Worm (Caenorhabditis elegans) whole organism, early embryonic: ENCODE data around the gene F20D1.3.

Experiments
- B0310.2 ChIP-seq: sonication (generic microtip); optimal IDR thresholded peaks from 2 replicates; lab custom pipeline; 2016; ENCODE audit warnings: mild to moderate bottlenecking, missing genetic modification characterization, missing compliant biosample characterization
- F13C5.2 ChIP-seq: sonication (generic microtip); optimal IDR thresholded peaks from 2 replicates; lab custom pipeline; 2017; ENCODE audit warnings: mild to moderate bottlenecking, missing genetic modification characterization, inconsistent platforms, missing compliant biosample characterization
- aly-1 ChIP-seq: sonication (generic microtip); optimal IDR thresholded peaks from 2 replicates; lab custom pipeline; 2016; ENCODE audit warnings: missing genetic modification characterization, missing compliant biosample characterization
- ama-1 ChIP-seq: fragments of 150-350 bp; optimal IDR thresholded peaks from 2 replicates; lab custom pipeline; 2014
- ceh-13 ChIP-seq: fragments of 200-800 bp; sonication (Bioruptor generic); optimal IDR thresholded peaks from 2 replicates; lab custom pipeline; 2018; ENCODE audit warnings: mild to moderate bottlenecking, missing genetic modification characterization, missing compliant biosample characterization
- ceh-36 ChIP-seq: sonication (generic microtip); optimal IDR thresholded peaks from 2 replicates; lab custom pipeline; 2016; ENCODE audit warnings: missing genetic modification characterization, inconsistent platforms, missing compliant biosample characterization
- ets-7 ChIP-seq: sonication (generic microtip); optimal IDR thresholded peaks from 2 replicates; lab custom pipeline; 2016; ENCODE audit warnings: missing genotype, missing genetic modification characterization, missing compliant biosample characterization
- flt-1 ChIP-seq: fragments of 200-800 bp; sonication (Bioruptor generic); IDR thresholded peaks from 2 replicates; pipeline ENCODE4 v1.3.6; 2022; ENCODE audit warnings: missing genetic modification characterization, missing compliant biosample characterization
- hmbx-1 ChIP-seq: sonication (generic microtip); optimal IDR thresholded peaks from 2 replicates; lab custom pipeline; 2016; ENCODE audit warnings: mild to moderate bottlenecking, missing genetic modification characterization, missing compliant biosample characterization
- hmg-4 ChIP-seq: fragments of 200-800 bp; sonication (Bioruptor generic); optimal IDR thresholded peaks from 2 replicates; lab custom pipeline; 2018; ENCODE audit warnings: mild to moderate bottlenecking, missing genetic modification characterization, missing compliant biosample characterization
- hnd-1 ChIP-seq: sonication (generic microtip); optimal IDR thresholded peaks from 2 replicates; lab custom pipeline; 2016; ENCODE audit warnings: missing genetic modification characterization, missing compliant biosample characterization
- pes-1 ChIP-seq: fragments of 200-800 bp; sonication (Bioruptor generic); IDR thresholded peaks from 2 replicates; pipeline ENCODE4 v1.3.6; 2022; ENCODE audit warnings: missing genetic modification reagents, missing genetic modification characterization, missing compliant biosample characterization
- scrt-1 ChIP-seq: fragments of 200-800 bp; sonication (Bioruptor generic); IDR thresholded peaks from 2 replicates; pipeline ENCODE4 v1.3.6; 2022; ENCODE audit warnings: missing genetic modification characterization, missing compliant biosample characterization
- sea-1 ChIP-seq: fragments of 200-800 bp; sonication (Bioruptor generic); conservative IDR thresholded peaks from 2 replicates; pipeline ENCODE4 v1.3.6; 2022; ENCODE audit warnings: missing genetic modification characterization, missing compliant biosample characterization
- tbx-11 ChIP-seq: fragments of 200-800 bp; sonication (Bioruptor generic); IDR thresholded peaks from 2 replicates; pipeline ENCODE4 v1.3.6; 2022; ENCODE audit warnings: missing genetic modification characterization, missing compliant biosample characterization
- tbx-37 ChIP-seq: fragments of 200-800 bp; sonication (Bioruptor generic); conservative IDR thresholded peaks from 2 replicates; pipeline ENCODE4 v1.3.6; 2022; ENCODE audit warnings: missing genetic modification reagents, missing genetic modification characterization, missing compliant biosample characterization
- tra-4 ChIP-seq: sonication (generic microtip); optimal IDR thresholded peaks from 2 replicates; lab custom pipeline; 2017; ENCODE audit warnings: missing genetic modification characterization, missing compliant biosample characterization

Gene F20D1.3

DNA sequence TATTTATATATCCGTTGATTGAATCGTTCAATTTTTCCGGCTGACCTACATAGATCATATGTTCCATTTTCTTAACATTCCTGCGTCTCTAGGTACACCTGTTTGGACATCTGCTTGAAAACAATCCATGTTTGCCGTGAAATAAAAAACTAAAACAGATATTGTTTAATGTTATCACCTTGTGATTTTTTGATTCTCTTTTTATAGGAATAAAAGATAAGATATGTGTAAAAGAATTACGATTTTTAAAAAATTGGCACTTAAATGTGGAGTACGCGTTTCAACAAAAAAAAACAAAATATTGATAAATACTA is 28.6 kb upstream of the F20D1.3 start:
- no peak for TF ChIP-seq scrt-1 (GFP tag; lab: Robert Waterston, UW)
- no peak for TF ChIP-seq B0310.2 (tag; lab: Kevin White, UChicago)
- TF ChIP-seq sea-1, result no peak
- TF ChIP-seq aly-1 (tag; lab: Kevin White, UChicago), result no peak
- TF ChIP-seq ceh-13 (GFP tag; lab: Kevin White, UChicago), result no peak
- TF ChIP-seq ama-1 (lab: Kevin White, UChicago), result no peak
- no peak for TF ChIP-seq hmg-4 (GFP tag; lab: Kevin White, UChicago)
- TF ChIP-seq hmbx-1 (tag; lab: Kevin White, UChicago), result no peak
- TF ChIP-seq tbx-11 (GFP tag; lab: Robert Waterston, UW), result no peak
- no peak for TF ChIP-seq F13C5.2 (tag; lab: Kevin White, UChicago)
- no peak for TF ChIP-seq ceh-36 (tag; lab: Kevin White, UChicago)

DNA sequence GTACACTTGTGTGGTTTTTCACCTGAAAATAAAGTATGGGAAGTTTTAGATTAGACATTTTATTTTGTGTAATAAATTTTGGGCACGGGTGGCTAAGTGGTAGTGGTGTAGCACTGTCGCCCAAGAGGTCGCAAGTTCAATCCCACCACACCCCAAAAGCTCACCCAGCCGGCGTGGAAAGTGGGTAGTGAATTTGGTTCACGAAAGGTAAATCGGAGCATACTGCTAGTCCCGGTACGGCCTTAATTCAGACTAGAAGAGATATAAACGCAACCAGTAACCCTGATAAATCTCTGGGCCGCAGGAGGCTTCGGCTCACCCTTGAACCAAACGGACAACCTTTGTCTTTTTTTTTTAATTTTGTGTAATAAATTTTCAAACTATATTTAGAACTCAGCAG is 24.1 kb upstream of the F20D1.3 start:
- TF ChIP-seq B0310.2 (tag; lab: Kevin White, UChicago) (no peak), F13C5.2 (tag; lab: Kevin White, UChicago) (no peak), flt-1 (GFP tag; lab: Robert Waterston, UW) (no peak), scrt-1 (GFP tag; lab: Robert Waterston, UW) (no peak), ceh-13 (GFP tag; lab: Kevin White, UChicago) (no peak)

DNA sequence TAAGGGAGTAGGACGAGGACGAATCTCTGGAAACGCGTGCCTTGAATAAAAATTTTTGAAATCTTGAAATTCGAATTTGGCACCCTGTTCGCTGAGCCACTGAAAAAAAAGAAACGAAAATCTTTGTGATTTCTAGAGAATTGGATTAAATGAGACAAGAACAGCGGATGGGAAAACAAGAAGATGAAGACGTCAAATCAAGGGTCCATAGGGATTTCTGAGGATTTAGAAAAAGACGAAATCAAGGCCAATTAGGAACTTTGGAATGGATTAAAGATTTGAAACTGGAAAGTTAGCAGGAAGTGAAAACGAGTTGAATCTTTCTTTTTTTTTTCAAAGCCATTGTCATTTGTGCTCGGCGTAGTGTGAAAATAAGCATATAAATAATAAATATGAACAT is 21.4 kb upstream of the F20D1.3 start, which contains the start of gene pag-3:
Gene pag-3, minus strand, starts transcription at position 101 of the 400 bp plus-strand sequence.
- TF ChIP-seq tbx-11 (GFP tag; lab: Robert Waterston, UW) (no peak), hnd-1 (tag; lab: Kevin White, UChicago) (no peak), B0310.2 (tag; lab: Kevin White, UChicago) (no peak), flt-1 (GFP tag; lab: Robert Waterston, UW) (no peak), tbx-37 (no peak), tra-4 (no peak), F13C5.2 (tag; lab: Kevin White, UChicago) (no peak), ets-7 (tag; lab: Kevin White, UChicago) (no peak), scrt-1 (GFP tag; lab: Robert Waterston, UW) (no peak), ceh-36 (tag; lab: Kevin White, UChicago) (no peak), ama-1 (lab: Kevin White, UChicago) (no peak), pes-1 (GFP tag; lab: Robert Waterston, UW) (no peak), ceh-13 (GFP tag; lab: Kevin White, UChicago) (no peak), hmbx-1 (tag; lab: Kevin White, UChicago) (no peak)

DNA sequence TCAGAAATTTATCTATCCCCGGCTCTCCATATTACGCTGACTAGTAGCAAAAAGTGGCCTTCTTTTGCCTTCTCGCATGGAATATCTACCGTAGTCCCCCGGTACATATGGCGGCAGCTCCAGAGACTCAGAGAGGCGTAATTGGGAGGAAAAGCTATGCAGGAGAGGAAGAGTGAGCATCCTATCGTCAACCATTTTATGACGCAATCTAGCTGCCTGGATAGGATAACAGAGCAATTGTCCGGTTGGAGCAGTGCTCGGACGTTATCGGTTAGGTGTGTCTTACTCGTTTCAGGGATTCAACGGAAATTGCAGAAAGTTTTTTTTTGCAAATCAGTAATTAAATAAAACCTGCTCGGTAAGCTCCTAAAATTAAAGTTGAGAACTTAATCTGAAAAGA is 18.7 kb upstream of the F20D1.3 start:
- TF ChIP-seq B0310.2 (tag; lab: Kevin White, UChicago) (no peak), tbx-37 (no peak), ceh-36 (tag; lab: Kevin White, UChicago) (no peak), flt-1 (GFP tag; lab: Robert Waterston, UW) (no peak), hnd-1 (tag; lab: Kevin White, UChicago) (no peak), pes-1 (GFP tag; lab: Robert Waterston, UW) (no peak)

DNA sequence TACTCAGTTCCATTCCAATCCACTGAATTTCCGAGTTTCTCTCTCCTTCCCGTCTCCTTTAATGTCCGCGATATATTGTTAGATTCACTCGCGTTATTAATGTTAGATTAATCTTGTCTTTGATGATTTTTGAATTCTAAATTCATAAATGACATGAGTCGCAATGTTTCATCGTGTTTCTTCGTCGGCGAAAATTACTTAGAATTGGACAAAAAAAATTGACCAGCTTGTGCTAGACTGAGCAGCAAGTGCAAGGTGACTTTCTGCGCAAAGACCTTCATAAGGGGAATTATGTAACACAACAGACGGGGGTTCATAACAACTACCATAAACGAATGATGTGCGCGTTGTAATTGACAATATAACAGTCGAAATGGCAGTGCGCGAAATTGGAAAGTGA is 17.5 kb upstream of the F20D1.3 start:
- TF ChIP-seq ama-1 (lab: Kevin White, UChicago), result no peak
- TF ChIP-seq B0310.2 (tag; lab: Kevin White, UChicago), result no peak
- TF ChIP-seq hmg-4 (GFP tag; lab: Kevin White, UChicago), result no peak
- TF ChIP-seq tbx-11 (GFP tag; lab: Robert Waterston, UW), result no peak
- no peak for TF ChIP-seq F13C5.2 (tag; lab: Kevin White, UChicago)
- TF ChIP-seq aly-1 (tag; lab: Kevin White, UChicago), result no peak
- no peak for TF ChIP-seq flt-1 (GFP tag; lab: Robert Waterston, UW)
- TF ChIP-seq pes-1 (GFP tag; lab: Robert Waterston, UW), result no peak
- no peak for TF ChIP-seq ceh-36 (tag; lab: Kevin White, UChicago)
- no peak for TF ChIP-seq sea-1
- TF ChIP-seq hmbx-1 (tag; lab: Kevin White, UChicago), result no peak
- no peak for TF ChIP-seq hnd-1 (tag; lab: Kevin White, UChicago)
- no peak for TF ChIP-seq tra-4
- TF ChIP-seq scrt-1 (GFP tag; lab: Robert Waterston, UW), result no peak
- no peak for TF ChIP-seq ceh-13 (GFP tag; lab: Kevin White, UChicago)
- TF ChIP-seq ets-7 (tag; lab: Kevin White, UChicago), result no peak
- TF ChIP-seq tbx-37, result no peak

DNA sequence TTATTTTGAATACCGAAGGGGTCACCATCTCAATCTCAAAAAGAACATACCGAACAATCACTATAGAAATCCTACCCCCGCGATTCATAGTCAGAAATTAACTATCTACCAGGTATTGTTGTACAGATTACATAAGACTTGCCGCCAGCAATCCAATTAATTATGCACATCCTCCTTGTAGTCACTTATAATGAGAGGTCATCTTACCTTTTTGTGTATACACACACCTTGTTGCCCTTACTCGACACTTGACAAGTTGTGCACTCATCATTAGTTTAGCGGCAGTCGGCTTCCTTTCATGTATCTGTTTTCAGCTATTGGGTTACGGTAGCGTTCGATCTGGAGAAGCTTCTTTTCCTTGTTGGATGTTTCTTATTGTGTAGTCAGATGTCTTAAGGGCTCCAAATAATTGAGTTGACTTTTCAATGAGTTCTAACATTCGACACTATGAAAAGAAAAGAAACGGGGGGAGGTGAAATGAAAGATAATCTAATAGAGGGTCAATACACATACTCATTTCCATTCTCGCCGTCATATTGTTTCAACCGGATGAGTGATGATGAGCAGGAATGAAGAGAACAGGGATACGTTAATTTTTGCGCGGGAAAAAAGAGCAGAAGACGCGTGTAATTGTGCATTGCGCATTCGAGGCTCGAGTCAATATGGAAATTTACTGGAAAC is 16.4 kb upstream of the F20D1.3 start:
- TF ChIP-seq ama-1 (lab: Kevin White, UChicago), result no peak
- no peak for TF ChIP-seq hmbx-1 (tag; lab: Kevin White, UChicago)
- TF ChIP-seq B0310.2 (tag; lab: Kevin White, UChicago), result no peak
- TF ChIP-seq tbx-37, result no peak
- TF ChIP-seq hmg-4 (GFP tag; lab: Kevin White, UChicago), result no peak
- TF ChIP-seq tra-4, result no peak
- no peak for TF ChIP-seq tbx-11 (GFP tag; lab: Robert Waterston, UW)
- no peak for TF ChIP-seq pes-1 (GFP tag; lab: Robert Waterston, UW)

DNA sequence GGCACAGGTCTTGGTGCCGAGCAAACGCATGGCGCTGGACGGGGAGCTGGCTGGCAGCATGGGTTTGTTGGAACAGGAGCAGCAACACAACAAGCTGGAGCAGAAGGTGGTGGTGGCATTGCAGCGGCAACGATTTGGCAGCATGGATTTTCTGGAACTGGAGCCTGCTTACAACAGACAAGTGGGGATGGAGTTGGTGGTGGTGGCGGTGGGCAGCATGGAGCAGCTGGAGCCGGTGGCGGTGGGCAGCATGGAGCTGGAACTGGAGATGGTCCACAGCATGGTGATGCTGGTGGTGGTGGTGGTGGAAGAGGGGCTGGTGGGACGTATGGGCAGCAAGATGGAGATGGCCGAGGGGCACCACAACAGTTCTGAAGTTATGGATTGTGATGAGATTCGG is 15.1 kb upstream of the F20D1.3 start:
- TF ChIP-seq hmg-4 (GFP tag; lab: Kevin White, UChicago) (no peak), scrt-1 (GFP tag; lab: Robert Waterston, UW) (peak; percentile 24; the same call in 1 of the 2 replicates)

DNA sequence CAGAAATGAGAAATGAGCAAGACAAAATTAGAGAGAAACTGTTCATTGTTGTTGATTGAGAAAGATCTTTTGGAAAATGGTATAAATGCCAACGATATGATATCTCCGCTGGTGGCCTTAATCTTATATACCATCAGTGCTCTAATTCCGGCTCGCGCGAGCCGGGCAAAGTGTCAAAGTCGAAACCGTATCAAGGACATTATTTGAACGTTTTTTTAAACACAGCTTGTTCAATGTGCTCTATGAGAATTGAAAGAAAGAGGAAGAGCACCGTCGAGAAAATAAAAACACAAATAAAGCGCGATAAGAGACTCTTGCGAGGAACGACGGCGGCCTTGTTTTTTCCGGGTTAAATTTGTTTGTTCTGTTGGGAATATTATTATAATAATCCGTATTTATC is 14.4 kb upstream of the F20D1.3 start, which contains the start of gene idpp-3:
Gene idpp-3, minus strand, starts transcription at position 101 of the 400 bp plus-strand sequence.
- TF ChIP-seq tbx-11 (GFP tag; lab: Robert Waterston, UW), result no peak
- TF ChIP-seq pes-1 (GFP tag; lab: Robert Waterston, UW), result no peak
- no peak for TF ChIP-seq ama-1 (lab: Kevin White, UChicago)
- no peak for TF ChIP-seq F13C5.2 (tag; lab: Kevin White, UChicago)
- no peak for TF ChIP-seq hmbx-1 (tag; lab: Kevin White, UChicago)
